Fruit fly (Drosophila melanogaster) whole organism, embryonic: ENCODE results near the gene Fbxl7.

ENCODE experiments used
- ATbp ChIP-seq: fragments of 200-800 bp; sonication (Bioruptor generic); optimal IDR thresholded peaks from 2 replicates; lab custom pipeline; 2017; ENCODE audit warnings: missing biosample characterization, mild to moderate bottlenecking, missing genetic modification characterization, missing genetic modification reagents
- B-H2 ChIP-seq: fragments of 200-800 bp; sonication (Bioruptor generic); optimal IDR thresholded peaks from 2 replicates; lab custom pipeline; 2018; ENCODE audit warnings: missing biosample characterization, mild to moderate bottlenecking, missing genetic modification characterization
- Bgb ChIP-seq: fragments of 200-800 bp; sonication (Bioruptor generic); IDR thresholded peaks from 2 replicates; pipeline ENCODE4 v1.3.6; 2022; ENCODE audit warnings: missing biosample characterization, missing genetic modification characterization; ENCODE audit not compliant: partially characterized antibody
- Bteb2 ChIP-seq: fragments of 200-800 bp; sonication (Bioruptor generic); optimal IDR thresholded peaks from 2 replicates; lab custom pipeline; 2016; ENCODE audit warnings: missing biosample characterization, missing genetic modification characterization
- CG10431 ChIP-seq: fragments of 200-800 bp; sonication (Bioruptor generic); optimal IDR thresholded peaks from 3 replicates; lab custom pipeline; 2018; ENCODE audit warnings: missing biosample characterization, mild to moderate bottlenecking, missing genetic modification characterization
- CG11456 ChIP-seq: fragments of 200-800 bp; sonication (Bioruptor generic); IDR thresholded peaks from 3 replicates; pipeline ENCODE4 v1.3.6; 2022; ENCODE audit warnings: missing biosample characterization, missing genetic modification characterization
- CG11504 ChIP-seq: fragments of 200-800 bp; sonication (Bioruptor generic); optimal IDR thresholded peaks from 3 replicates; lab custom pipeline; 2019; ENCODE audit warnings: missing biosample characterization, mild to moderate bottlenecking, missing genetic modification characterization, moderate library complexity
- CG12236 ChIP-seq: fragments of 200-800 bp; sonication (Bioruptor generic); optimal IDR thresholded peaks from 2 replicates; lab custom pipeline; 2016; ENCODE audit warnings: missing biosample characterization, missing genetic modification characterization
- CG16779 ChIP-seq: fragments of 200-800 bp; sonication (Bioruptor generic); IDR thresholded peaks from 2 replicates; pipeline ENCODE4 v1.3.6; 2022; ENCODE audit warnings: missing biosample characterization, missing genetic modification characterization
- CG17802 ChIP-seq: fragments of 200-800 bp; sonication (Bioruptor generic); optimal IDR thresholded peaks from 2 replicates; lab custom pipeline; 2018; ENCODE audit warnings: missing biosample characterization, mild to moderate bottlenecking, missing genetic modification characterization, moderate library complexity
- CG1832 ChIP-seq: fragments of 200-800 bp; sonication (Bioruptor generic); optimal IDR thresholded peaks from 2 replicates; lab custom pipeline; 2017; ENCODE audit warnings: missing biosample characterization, mild to moderate bottlenecking, missing genetic modification characterization, inconsistent platforms
- CG2202 ChIP-seq: fragments of 200-800 bp; sonication (Bioruptor generic); optimal IDR thresholded peaks from 2 replicates; lab custom pipeline; 2018; ENCODE audit warnings: missing biosample characterization, mild to moderate bottlenecking, missing genetic modification characterization
- CG2678 ChIP-seq: fragments of 200-800 bp; sonication (Bioruptor generic); optimal IDR thresholded peaks from 3 replicates; lab custom pipeline; 2019; ENCODE audit warnings: missing biosample characterization, mild to moderate bottlenecking, missing genetic modification characterization, moderate library complexity
- CG3726 ChIP-seq: fragments of 200-800 bp; sonication (Bioruptor generic); IDR thresholded peaks from 3 replicates; pipeline ENCODE4, ENCODE4 v1.3.6; 2022; ENCODE audit warnings: missing biosample characterization, missing genetic modification characterization
- CG42726 ChIP-seq: fragments of 200-800 bp; sonication (Bioruptor generic); IDR thresholded peaks from 2 replicates; pipeline ENCODE4 v1.3.6; 2022; ENCODE audit warnings: missing biosample characterization, missing genetic modification characterization; ENCODE audit not compliant: partially characterized antibody
- CG4404 ChIP-seq: fragments of 200-800 bp; sonication (Bioruptor generic); IDR thresholded peaks from 2 replicates; pipeline ENCODE4 v1.3.6; 2022; ENCODE audit warnings: missing biosample characterization, missing genetic modification characterization
- CG4617 ChIP-seq: fragments of 200-800 bp; sonication (Bioruptor generic); optimal IDR thresholded peaks from 3 replicates; lab custom pipeline; 2016; ENCODE audit warnings: missing biosample characterization, missing genetic modification characterization, borderline replicate concordance
- CoRest ChIP-seq: fragments of 200-800 bp; sonication (Bioruptor generic); optimal IDR thresholded peaks from 3 replicates; lab custom pipeline; 2018; ENCODE audit warnings: missing biosample characterization, mild to moderate bottlenecking, missing genetic modification characterization, moderate library complexity
- D19B ChIP-seq: fragments of 200-800 bp; sonication (Bioruptor generic); optimal IDR thresholded peaks from 2 replicates; lab custom pipeline; 2017; ENCODE audit warnings: missing biosample characterization, mild to moderate bottlenecking, missing genetic modification characterization
- Dad ChIP-seq: fragments of 200-800 bp; sonication (Bioruptor generic); optimal IDR thresholded peaks from 3 replicates; lab custom pipeline; 2016; ENCODE audit warnings: missing biosample characterization, missing genetic modification characterization
- Doc3 ChIP-seq: fragments of 200-800 bp; sonication (Bioruptor generic); IDR thresholded peaks from 3 replicates; pipeline ENCODE4 v1.3.6; 2022; ENCODE audit warnings: missing biosample characterization, missing genetic modification characterization; ENCODE audit not compliant: partially characterized antibody
- E2f2 ChIP-seq: fragments of 200-800 bp; sonication (Bioruptor generic); IDR thresholded peaks from 2 replicates; pipeline ENCODE4 v1.3.6; 2022; ENCODE audit warnings: missing biosample characterization, missing genetic modification characterization
- Ets65A ChIP-seq: fragments of 200-800 bp; sonication (Bioruptor generic); peaks from one replicate; lab custom pipeline; 2016; ENCODE audit warnings: missing biosample characterization, missing genetic modification characterization
- HLH4C ChIP-seq: fragments of 200-800 bp; sonication (Bioruptor generic); IDR thresholded peaks from 3 replicates; pipeline ENCODE4 v1.3.6; 2022; ENCODE audit warnings: missing biosample characterization, missing genetic modification characterization; ENCODE audit not compliant: partially characterized antibody
- Hsf ChIP-seq: fragments of 200-800 bp; sonication (Bioruptor generic); optimal IDR thresholded peaks from 3 replicates; lab custom pipeline; 2016; ENCODE audit warnings: missing biosample characterization, missing genetic modification characterization
- Lpt ChIP-seq: fragments of >200 bp; optimal IDR thresholded peaks from 2 replicates; lab custom pipeline; 2018; ENCODE audit warnings: missing biosample characterization, missing genetic modification characterization
- Nf-YB ChIP-seq: fragments of 200-800 bp; sonication (Bioruptor generic); optimal IDR thresholded peaks from 3 replicates; lab custom pipeline; 2019; ENCODE audit warnings: missing biosample characterization, mild to moderate bottlenecking, missing genetic modification characterization, moderate library complexity
- Six4 ChIP-seq: fragments of 200-800 bp; sonication (Bioruptor generic); optimal IDR thresholded peaks from 2 replicates; lab custom pipeline; 2016; ENCODE audit warnings: missing biosample characterization, missing genetic modification characterization
- Spps ChIP-seq: fragments of 200-800 bp; sonication (Bioruptor generic); optimal IDR thresholded peaks from 2 replicates; lab custom pipeline; 2018; ENCODE audit warnings: missing biosample characterization, mild to moderate bottlenecking, missing genetic modification characterization
- Tbp ChIP-seq: fragments of >200 bp; optimal IDR thresholded peaks from 2 replicates; lab custom pipeline; 2018; ENCODE audit warnings: missing biosample characterization, missing genetic modification characterization
- Usf ChIP-seq: fragments of 200-800 bp; sonication (Bioruptor generic); optimal IDR thresholded peaks from 2 replicates; lab custom pipeline; 2017; ENCODE audit warnings: missing genotype, missing biosample characterization, missing genetic modification characterization
- br ChIP-seq: fragments of >200 bp; optimal IDR thresholded peaks from 2 replicates; lab custom pipeline; 2017
- cato ChIP-seq: fragments of 200-800 bp; sonication (Bioruptor generic); optimal IDR thresholded peaks from 2 replicates; lab custom pipeline; 2016; ENCODE audit warnings: missing biosample characterization, missing genetic modification characterization, borderline replicate concordance
- cg ChIP-seq: fragments of 200-800 bp; sonication (Bioruptor generic); optimal IDR thresholded peaks from 3 replicates; lab custom pipeline; 2019; ENCODE audit warnings: missing biosample characterization, mild to moderate bottlenecking, missing genetic modification characterization, moderate library complexity
- chif ChIP-seq, 2 experiments: fragments of 200-800 bp; sonication (Bioruptor generic); optimal IDR thresholded peaks; 3 replicates each; lab custom pipeline; 2016; ENCODE audit warnings: missing biosample characterization in 2 of 2, missing genetic modification characterization in 2 of 2
- dpn ChIP-seq, 2 experiments: fragments of 200-800 bp; sonication (Bioruptor generic); optimal IDR thresholded peaks; 3 replicates each; lab custom pipeline; 2016; ENCODE audit warnings: missing biosample characterization in 2 of 2, missing genetic modification characterization in 2 of 2
- ems ChIP-seq: fragments of 200-800 bp; sonication (Bioruptor generic); optimal IDR thresholded peaks from 3 replicates; lab custom pipeline; 2016; ENCODE audit warnings: missing biosample characterization, missing genetic modification characterization
- eve ChIP-seq, 2 experiments: fragments of >200 bp; optimal IDR thresholded peaks; 2 replicates each; lab custom pipeline; 2017; ENCODE audit warnings: missing biosample characterization in 2 of 2, missing genetic modification characterization in 2 of 2
- fru ChIP-seq: fragments of >200 bp; optimal IDR thresholded peaks from 2 replicates; lab custom pipeline; 2017
- gem ChIP-seq: fragments of 200-800 bp; sonication (Bioruptor generic); optimal IDR thresholded peaks from 2 replicates; lab custom pipeline; 2019; ENCODE audit warnings: missing biosample characterization, mild to moderate bottlenecking, missing genetic modification characterization, moderate library complexity
- gt ChIP-seq: fragments of 200-800 bp; sonication (Bioruptor generic); IDR thresholded peaks from 2 replicates; pipeline ENCODE4 v1.3.6; 2022; ENCODE audit warnings: missing biosample characterization, missing genetic modification characterization
- hth ChIP-seq: fragments of >200 bp; optimal IDR thresholded peaks from 2 replicates; lab custom pipeline; 2017; ENCODE audit warnings: inconsistent platforms
- kah ChIP-seq: fragments of 200-800 bp; sonication (Bioruptor generic); optimal IDR thresholded peaks from 2 replicates; lab custom pipeline; 2018; ENCODE audit warnings: missing biosample characterization, mild to moderate bottlenecking, missing genetic modification characterization
- knrl ChIP-seq: fragments of 200-800 bp; sonication (Bioruptor generic); IDR thresholded peaks from 3 replicates; pipeline ENCODE4 v1.3.6; 2022; ENCODE audit warnings: missing biosample characterization, missing genetic modification characterization; ENCODE audit not compliant: partially characterized antibody
- lola ChIP-seq, 3 experiments: fragments of >200 bp in 2 of 3; fragments of 200-800 bp in 1 of 3; sonication (Bioruptor generic) in 1 of 3; optimal IDR thresholded peaks; 2 replicates each; lab custom pipeline; 2017 to 2019; ENCODE audit warnings: missing biosample characterization in 3 of 3, missing genetic modification characterization in 3 of 3, mild to moderate bottlenecking in 1 of 3, moderate library complexity in 1 of 3
- mirr ChIP-seq: fragments of 200-800 bp; sonication (Bioruptor generic); optimal IDR thresholded peaks from 3 replicates; lab custom pipeline; 2018; ENCODE audit warnings: missing biosample characterization, mild to moderate bottlenecking, missing genetic modification characterization
- p53 ChIP-seq: fragments of 200-800 bp; sonication (Bioruptor generic); optimal IDR thresholded peaks from 2 replicates; lab custom pipeline; 2016; ENCODE audit warnings: missing biosample characterization, missing genetic modification characterization
- pzg ChIP-seq: fragments of 200-800 bp; sonication (Bioruptor generic); optimal IDR thresholded peaks from 3 replicates; lab custom pipeline; 2018; ENCODE audit warnings: missing biosample characterization, mild to moderate bottlenecking, missing genetic modification characterization, moderate library complexity
- sima ChIP-seq: fragments of 200-800 bp; sonication (Bioruptor generic); optimal IDR thresholded peaks from 2 replicates; lab custom pipeline; 2016; ENCODE audit warnings: missing biosample characterization, missing genetic modification characterization
- sqz ChIP-seq: fragments of 200-800 bp; sonication (Bioruptor generic); optimal IDR thresholded peaks from 3 replicates; lab custom pipeline; 2018; ENCODE audit warnings: missing biosample characterization, mild to moderate bottlenecking, missing genetic modification characterization
- ttk ChIP-seq: fragments of 200-800 bp; sonication (Bioruptor generic); IDR thresholded peaks from 2 replicates; pipeline ENCODE4 v2.1.2; 2022; ENCODE audit warnings: missing biosample characterization, missing genetic modification characterization

Gene Fbxl7

dm6 chr3R:15965169-15965568, 44.5 kb downstream of the Fbxl7 start, which contains the start of the genes CG32856 and Rbf2 (continued):
- TF ChIP-seq Tbp (GFP tag; lab: Kevin White, UChicago) (no peak), sima (GFP tag; lab: Kevin White, UChicago) (no peak), gem (peak; percentile 95), CG2678 (no peak), CG11504 (tag; lab: Kevin White, UChicago) (no peak), p53 (GFP tag; lab: Kevin White, UChicago) (no peak), Ets65A (GFP tag; lab: Kevin White, UChicago) (peak; percentile 89), dpn (GFP tag; optimal IDR thresholded peaks at IDR 0.05; lab: Kevin White, UChicago) (peak; percentile 84 to 87), CG12236 (GFP tag; lab: Kevin White, UChicago) (peak; percentile 40), ems (GFP tag; lab: Kevin White, UChicago) (peak; percentile 9), HLH4C (GFP tag; lab: Robert Waterston, UW) (peak; percentile 92), D19B (GFP tag; lab: Kevin White, UChicago) (no peak), Spps (tag; lab: Kevin White, UChicago) (no peak), kah (no peak), CoRest (tag; lab: Kevin White, UChicago) (peak; percentile 93), mirr (GFP tag; lab: Kevin White, UChicago) (no peak), CG11456 (GFP tag; lab: Robert Waterston, UW) (no peak), knrl (GFP tag; lab: Robert Waterston, UW) (peak; percentile 78), E2f2 (peak; percentile 91), Bgb (peak; percentile 84), sqz (GFP tag; lab: Kevin White, UChicago) (no peak), ATbp (GFP tag; lab: Kevin White, UChicago) (peak; percentile 52), gt (GFP tag; lab: Robert Waterston, UW) (no peak), fru (lab: Kevin White, UChicago) (no peak), lola (GFP tag; optimal IDR thresholded peaks at IDR 0.05; lab: Kevin White, UChicago) (peak in 1 of 3 experiments; percentile 76), Dad (GFP tag; lab: Kevin White, UChicago) (no peak), Six4 (GFP tag; lab: Kevin White, UChicago) (peak; percentile 48), CG4617 (peak; percentile 86), B-H2 (peak; percentile 90), Doc3 (GFP tag; lab: Robert Waterston, UW) (peak; percentile 48; the same call in 1 of the 3 replicates), Bteb2 (peak; percentile 88), hth (lab: Kevin White, UChicago) (no peak), CG42726 (GFP tag; lab: Robert Waterston, UW) (peak; percentile 62; the same call in 1 of the 2 replicates), Hsf (peak; percentile 91), cato (GFP tag; lab: Kevin White, UChicago) (peak; percentile 38), CG17802 (peak; percentile 77), br (lab: Kevin White, UChicago) (no peak), eve (GFP tag; optimal IDR thresholded peaks at IDR 0.05; lab: Kevin White, UChicago) (no peak), ttk (no peak), cg (GFP tag; lab: Kevin White, UChicago) (no peak), CG4404 (GFP tag; lab: Robert Waterston, UW) (no peak), Usf (GFP tag; lab: Kevin White, UChicago) (peak; percentile 51), CG3726 (GFP tag; lab: Robert Waterston, UW) (no peak), CG16779 (GFP tag; lab: Robert Waterston, UW) (no peak), CG1832 (GFP tag; lab: Kevin White, UChicago) (no peak), pzg (GFP tag; lab: Kevin White, UChicago) (peak; percentile 71), Nf-YB (GFP tag; lab: Kevin White, UChicago) (peak; percentile 64), CG10431 (peak; percentile 58), chif (GFP tag; optimal IDR thresholded peaks at IDR 0.05; lab: Kevin White, UChicago) (peak in 1 of 2 experiments; percentile 69), CG2202 (tag; lab: Kevin White, UChicago) (peak; percentile 61), Lpt (GFP tag; lab: Kevin White, UChicago) (no peak)
